Worm (Caenorhabditis elegans) whole organism, L1 larva: ENCODE results near the gene hsp-12.6.

Experiments
- C04F5.9 ChIP-seq: sonication (generic microtip); optimal IDR thresholded peaks from 2 replicates; lab custom pipeline; 2016; ENCODE audit warnings: missing genetic modification characterization, missing compliant biosample characterization
- C34B4.2 ChIP-seq: sonication (generic microtip); optimal IDR thresholded peaks from 2 replicates; lab custom pipeline; 2017; ENCODE audit warnings: mild to moderate bottlenecking, missing genetic modification characterization, missing compliant biosample characterization
- Y116A8C.19 ChIP-seq: sonication (generic microtip); optimal IDR thresholded peaks from 2 replicates; lab custom pipeline; 2016; ENCODE audit warnings: missing compliant biosample characterization, missing genetic modification characterization, borderline replicate concordance
- aha-1 ChIP-seq: fragments of 150-350 bp; optimal IDR thresholded peaks from 2 replicates; lab custom pipeline; 2014; ENCODE audit warnings: missing biosample characterization, missing genetic modification characterization
- alr-1 ChIP-seq: fragments of 200-800 bp; sonication (Bioruptor generic); optimal IDR thresholded peaks from 2 replicates; lab custom pipeline; 2018; ENCODE audit warnings: borderline replicate concordance, mild to moderate bottlenecking, missing genetic modification characterization, missing compliant biosample characterization
- aly-2 ChIP-seq: fragments of 150-350 bp; optimal IDR thresholded peaks from 2 replicates; lab custom pipeline; 2014; ENCODE audit warnings: missing biosample characterization, missing genetic modification characterization
- ama-1 ChIP-seq: fragments of 150-350 bp; optimal IDR thresholded peaks from 2 replicates; lab custom pipeline; 2014
- blmp-1 ChIP-seq: fragments of 150-350 bp; optimal IDR thresholded peaks from 2 replicates; lab custom pipeline; 2014; ENCODE audit warnings: missing biosample characterization, missing genetic modification characterization
- ceh-8 ChIP-seq: fragments of 200-800 bp; sonication (Bioruptor generic); optimal IDR thresholded peaks from 2 replicates; lab custom pipeline; 2018; ENCODE audit warnings: mild to moderate bottlenecking, missing genetic modification characterization, moderate library complexity, missing compliant biosample characterization
- ceh-82 ChIP-seq, 3 experiments: fragments of 150-350 bp in 1 of 3; sonication (generic microtip) in 2 of 3; optimal IDR thresholded peaks; 2 replicates each; lab custom pipeline; 2014 to 2017; ENCODE audit warnings: missing biosample characterization in 3 of 3, missing genetic modification characterization in 3 of 3
- ceh-88 ChIP-seq: fragments of 200-800 bp; sonication (Bioruptor generic); IDR thresholded peaks from 2 replicates; pipeline ENCODE4 v1.3.6; 2022; ENCODE audit warnings: missing genetic modification characterization, missing compliant biosample characterization
- ceh-90 ChIP-seq: sonication (generic microtip); optimal IDR thresholded peaks from 2 replicates; lab custom pipeline; 2016; ENCODE audit warnings: missing genetic modification characterization, missing compliant biosample characterization
- ces-1 ChIP-seq: fragments of 150-350 bp; optimal IDR thresholded peaks from 2 replicates; lab custom pipeline; 2014; ENCODE audit warnings: missing biosample characterization, missing genetic modification reagents, missing genetic modification characterization
- dpl-1 ChIP-seq, 3 experiments: fragments of 150-350 bp in 2 of 3; sonication (generic microtip) in 1 of 3; optimal IDR thresholded peaks; 2 replicates each; lab custom pipeline; 2014 to 2017; ENCODE audit warnings: missing biosample characterization in 3 of 3, missing genetic modification characterization in 3 of 3, missing genetic modification reagents in 3 of 3
- dsc-1 ChIP-seq: sonication (generic microtip); optimal IDR thresholded peaks from 2 replicates; lab custom pipeline; 2016; ENCODE audit warnings: mild to moderate bottlenecking, missing genetic modification characterization, missing compliant biosample characterization
- egl-27 ChIP-seq, 2 experiments: fragments of 150-350 bp in 1 of 2; sonication (generic microtip); optimal IDR thresholded peaks; 3 replicates each; lab custom pipeline; 2017 to 2018; ENCODE audit warnings: missing biosample characterization in 2 of 2, missing genetic modification characterization in 2 of 2, missing genetic modification reagents in 2 of 2
- ets-5 ChIP-seq: fragments of 200-800 bp; sonication (Bioruptor generic); IDR thresholded peaks from 2 replicates; pipeline ENCODE4 v1.3.6; 2022; ENCODE audit warnings: missing genetic modification characterization, missing compliant biosample characterization
- fkh-10 ChIP-seq: sonication (generic microtip); optimal IDR thresholded peaks from 2 replicates; lab custom pipeline; 2017; ENCODE audit warnings: missing biosample characterization, missing genetic modification reagents, missing genetic modification characterization
- fkh-8 ChIP-seq: sonication (generic microtip); optimal IDR thresholded peaks from 2 replicates; lab custom pipeline; 2016; ENCODE audit warnings: mild to moderate bottlenecking, missing genetic modification characterization, missing compliant biosample characterization
- fos-1 ChIP-seq: fragments of 150-350 bp; optimal IDR thresholded peaks from 2 replicates; lab custom pipeline; 2014; ENCODE audit warnings: missing biosample characterization, missing genetic modification characterization
- hlh-17 ChIP-seq: fragments of 200-800 bp; sonication (Bioruptor generic); optimal IDR thresholded peaks from 2 replicates; lab custom pipeline; 2018; ENCODE audit warnings: missing genetic modification characterization, mild to moderate bottlenecking, missing compliant biosample characterization, moderate library complexity, borderline replicate concordance
- hlh-4 ChIP-seq: sonication (generic microtip); optimal IDR thresholded peaks from 2 replicates; lab custom pipeline; 2016; ENCODE audit warnings: mild to moderate bottlenecking, missing genetic modification characterization, missing compliant biosample characterization
- irx-1 ChIP-seq: sonication (generic microtip); optimal IDR thresholded peaks from 2 replicates; lab custom pipeline; 2016; ENCODE audit warnings: missing genetic modification characterization, missing compliant biosample characterization
- isw-1 ChIP-seq: fragments of 200-800 bp; sonication (Bioruptor generic); IDR thresholded peaks from 2 replicates; pipeline ENCODE4 v1.3.6; 2022; ENCODE audit warnings: missing genetic modification characterization, missing compliant biosample characterization
- lin-14 ChIP-seq: fragments of 200-800 bp; sonication (Bioruptor generic); optimal IDR thresholded peaks from 2 replicates; lab custom pipeline; 2018; ENCODE audit warnings: mild to moderate bottlenecking, missing genetic modification characterization, moderate library complexity, missing compliant biosample characterization
- lin-15B ChIP-seq: fragments of 150-350 bp; sonication (generic microtip); optimal IDR thresholded peaks from 3 replicates; lab custom pipeline; 2014; ENCODE audit warnings: missing biosample characterization, missing genetic modification characterization
- lin-39 ChIP-seq: fragments of 150-350 bp; optimal IDR thresholded peaks from 2 replicates; lab custom pipeline; 2014; ENCODE audit warnings: missing biosample characterization, missing genetic modification reagents, missing genetic modification characterization
- lsy-2 ChIP-seq, 2 experiments: fragments of 150-350 bp; optimal IDR thresholded peaks; 2 replicates each; lab custom pipeline; 2014; ENCODE audit warnings: missing biosample characterization in 2 of 2, missing genetic modification characterization in 2 of 2
- mdl-1 ChIP-seq, 2 experiments: fragments of 150-350 bp; optimal IDR thresholded peaks; 2 replicates each; lab custom pipeline; 2014 to 2017; ENCODE audit warnings: missing biosample characterization in 2 of 2, missing genetic modification characterization in 2 of 2, inconsistent platforms in 1 of 2
- mep-1 ChIP-seq: fragments of 150-350 bp; optimal IDR thresholded peaks from 2 replicates; lab custom pipeline; 2014; ENCODE audit warnings: missing biosample characterization, missing genetic modification characterization
- nhr-19 ChIP-seq: fragments of 200-800 bp; sonication (Bioruptor generic); conservative IDR thresholded peaks from 2 replicates; pipeline ENCODE4 v1.3.6; 2022; ENCODE audit warnings: missing genetic modification characterization, missing compliant biosample characterization
- nhr-20 ChIP-seq: sonication (generic microtip); optimal IDR thresholded peaks from 2 replicates; lab custom pipeline; 2016; ENCODE audit warnings: mild to moderate bottlenecking, missing genetic modification characterization, missing compliant biosample characterization
- nhr-237 ChIP-seq: fragments of 150-350 bp; optimal IDR thresholded peaks from 2 replicates; lab custom pipeline; 2014; ENCODE audit warnings: missing biosample characterization, missing genetic modification characterization
- nhr-28 ChIP-seq: fragments of 150-350 bp; optimal IDR thresholded peaks from 2 replicates; lab custom pipeline; 2014; ENCODE audit warnings: missing biosample characterization, missing genetic modification characterization
- nhr-71 ChIP-seq: sonication (generic microtip); optimal IDR thresholded peaks from 2 replicates; lab custom pipeline; 2016; ENCODE audit warnings: mild to moderate bottlenecking, missing genetic modification characterization, moderate library complexity, missing compliant biosample characterization
- nhr-76 ChIP-seq: sonication (generic microtip); optimal IDR thresholded peaks from 2 replicates; lab custom pipeline; 2017; ENCODE audit warnings: missing biosample characterization, missing genetic modification characterization
- nhr-77 ChIP-seq: fragments of 150-350 bp; optimal IDR thresholded peaks from 2 replicates; lab custom pipeline; 2014; ENCODE audit warnings: missing biosample characterization, missing genetic modification characterization
- nhr-84 ChIP-seq: sonication (generic microtip); optimal IDR thresholded peaks from 2 replicates; lab custom pipeline; 2017; ENCODE audit warnings: missing biosample characterization, missing genetic modification characterization
- nhr-85 ChIP-seq: sonication (generic microtip); peaks from one replicate; lab custom pipeline; 2016; ENCODE audit warnings: missing genetic modification characterization, inconsistent platforms, missing compliant biosample characterization
- pag-3 ChIP-seq: sonication (generic microtip); optimal IDR thresholded peaks from 2 replicates; lab custom pipeline; 2017; ENCODE audit warnings: missing genetic modification characterization, mild to moderate bottlenecking, missing compliant biosample characterization, antibody characterized with exemption, borderline replicate concordance; ENCODE audit not compliant: insufficient read depth
- pax-3 ChIP-seq: fragments of 200-800 bp; sonication (Bioruptor generic); optimal IDR thresholded peaks from 2 replicates; lab custom pipeline; 2018; ENCODE audit warnings: mild to moderate bottlenecking, missing genetic modification characterization, moderate library complexity, missing compliant biosample characterization
- rnt-1 ChIP-seq: sonication (generic microtip); optimal IDR thresholded peaks from 2 replicates; lab custom pipeline; 2016; ENCODE audit warnings: mild to moderate bottlenecking, missing genetic modification characterization, moderate library complexity, missing compliant biosample characterization
- skn-1 ChIP-seq: fragments of 150-350 bp; optimal IDR thresholded peaks from 2 replicates; lab custom pipeline; 2014; ENCODE audit warnings: missing biosample characterization, missing genetic modification characterization
- snpc-4 ChIP-seq: fragments of 150-350 bp; optimal IDR thresholded peaks from 2 replicates; lab custom pipeline; 2014; ENCODE audit warnings: missing biosample characterization, missing genetic modification characterization
- sptf-1 ChIP-seq: fragments of 150-350 bp; optimal IDR thresholded peaks from 2 replicates; lab custom pipeline; 2014; ENCODE audit warnings: missing biosample characterization, missing genetic modification characterization
- swsn-7 ChIP-seq: sonication (generic microtip); optimal IDR thresholded peaks from 2 replicates; lab custom pipeline; 2016; ENCODE audit warnings: missing genetic modification characterization, missing compliant biosample characterization
- tlp-1 ChIP-seq: fragments of 150-350 bp; optimal IDR thresholded peaks from 2 replicates; lab custom pipeline; 2014; ENCODE audit warnings: missing biosample characterization, missing genetic modification characterization
- unc-130 ChIP-seq: fragments of 150-350 bp; optimal IDR thresholded peaks from 2 replicates; lab custom pipeline; 2017; ENCODE audit warnings: missing biosample characterization, missing genetic modification characterization, inconsistent platforms
- unc-62 ChIP-seq: fragments of 150-350 bp; optimal IDR thresholded peaks from 2 replicates; lab custom pipeline; 2014; ENCODE audit warnings: missing biosample characterization, missing genetic modification reagents, missing genetic modification characterization
- unc-86 ChIP-seq: sonication (generic microtip); optimal IDR thresholded peaks from 2 replicates; lab custom pipeline; 2016; ENCODE audit warnings: missing genetic modification characterization, missing compliant biosample characterization
- unc-98 ChIP-seq: fragments of 200-800 bp; sonication (Bioruptor generic); IDR thresholded peaks from 2 replicates; pipeline ENCODE4 v1.3.6; 2022; ENCODE audit warnings: missing genetic modification characterization, missing compliant biosample characterization
- xbp-1 ChIP-seq: sonication (generic microtip); optimal IDR thresholded peaks from 2 replicates; lab custom pipeline; 2016; ENCODE audit warnings: missing genetic modification characterization, missing compliant biosample characterization
- ztf-11 ChIP-seq, 2 experiments: sonication (generic microtip); optimal IDR thresholded peaks; 2 replicates each; lab custom pipeline; 2016 to 2017; ENCODE audit warnings: missing genetic modification characterization in 2 of 2, missing biosample characterization in 1 of 2, missing compliant biosample characterization in 1 of 2

The hsp-12.6 gene

ce11 chrIV:9403761-9404420 lies 43.1 kb downstream of the hsp-12.6 start (continued):
- TF ChIP-seq nhr-77 (tag; lab: Kevin White, UChicago) = no peak
- TF ChIP-seq ceh-90 (tag; lab: Kevin White, UChicago) = no peak
- no peak for TF ChIP-seq fos-1
- TF ChIP-seq ces-1 (GFP tag; lab: Kevin White, UChicago) = no peak
- peak; percentile 55 for TF ChIP-seq isw-1
- TF ChIP-seq fkh-10 (GFP tag; lab: Kevin White, UChicago) = no peak
- TF ChIP-seq unc-98 (GFP tag; lab: Robert Waterston, UW) = no peak
- no peak for TF ChIP-seq C04F5.9 (tag; lab: Kevin White, UChicago)
- TF ChIP-seq pag-3 (tag; lab: Kevin White, UChicago) = no peak
- no peak for TF ChIP-seq pax-3 (tag; lab: Kevin White, UChicago)
- no peak for TF ChIP-seq mep-1 (tag; lab: Kevin White, UChicago)
- TF ChIP-seq unc-62 (GFP tag; lab: Kevin White, UChicago) = no peak
- TF ChIP-seq ceh-82 (tag; optimal IDR thresholded peaks at IDR 0.05; lab: Kevin White, UChicago) = peak in 1 of 3 experiments; percentile 8
- TF ChIP-seq nhr-84 (tag; lab: Kevin White, UChicago) = no peak
- no peak for TF ChIP-seq lin-14
- TF ChIP-seq Y116A8C.19 (tag; lab: Kevin White, UChicago) = no peak
- no peak for TF ChIP-seq sptf-1 (tag; lab: Kevin White, UChicago)
- TF ChIP-seq nhr-76 = no peak
- peak; percentile 75 for TF ChIP-seq nhr-85
- TF ChIP-seq xbp-1 (tag; lab: Kevin White, UChicago) = peak; percentile 45
- TF ChIP-seq nhr-20 (tag; lab: Kevin White, UChicago) = no peak
- no peak for TF ChIP-seq lin-39
- TF ChIP-seq aly-2 (tag; lab: Kevin White, UChicago) = no peak
- TF ChIP-seq ceh-8 (GFP tag; lab: Kevin White, UChicago) = no peak
- no peak for TF ChIP-seq fkh-8 (tag; lab: Kevin White, UChicago)
- TF ChIP-seq hlh-17 (GFP tag; lab: Kevin White, UChicago) = no peak
- TF ChIP-seq unc-130 (tag; lab: Kevin White, UChicago) = no peak
- peak; percentile 10 for TF ChIP-seq swsn-7 (tag; lab: Kevin White, UChicago)
- no peak for TF ChIP-seq blmp-1
- TF ChIP-seq lsy-2 (tag; optimal IDR thresholded peaks at IDR 0.05; lab: Kevin White, UChicago) = peak in 1 of 2 experiments; percentile 39
- no peak for TF ChIP-seq skn-1
- no peak for TF ChIP-seq tlp-1 (tag; lab: Kevin White, UChicago)
- no peak for TF ChIP-seq ama-1 (lab: Kevin White, UChicago)
- TF ChIP-seq nhr-19 (GFP tag; lab: Robert Waterston, UW) = peak; percentile 36; the same call in 1 of the 2 replicates
- TF ChIP-seq nhr-28 = no peak
- no peak for TF ChIP-seq hlh-4 (tag; lab: Kevin White, UChicago)
- no peak for TF ChIP-seq egl-27 (tag; optimal IDR thresholded peaks at IDR 0.05; lab: Kevin White, UChicago)
- TF ChIP-seq alr-1 (tag; lab: Kevin White, UChicago) = no peak
- TF ChIP-seq aha-1 = no peak
- peak; percentile 45 for TF ChIP-seq rnt-1 (tag; lab: Kevin White, UChicago)
- TF ChIP-seq ztf-11 (tag; optimal IDR thresholded peaks at IDR 0.05; lab: Kevin White, UChicago) = no peak
- TF ChIP-seq ets-5 (GFP tag; lab: Robert Waterston, UW) = no peak
- no peak for TF ChIP-seq C34B4.2 (tag; lab: Kevin White, UChicago)
- no peak for TF ChIP-seq ceh-88 (GFP tag; lab: Robert Waterston, UW)
- peak; percentile 17 for TF ChIP-seq dsc-1
- TF ChIP-seq mdl-1 (tag; optimal IDR thresholded peaks at IDR 0.05; lab: Kevin White, UChicago) = no peak
- peak; percentile 38 for TF ChIP-seq irx-1 (tag; lab: Kevin White, UChicago)
- peak; percentile 49 for TF ChIP-seq nhr-71
- TF ChIP-seq snpc-4 (tag; lab: Kevin White, UChicago) = no peak
- TF ChIP-seq unc-86 (tag; lab: Kevin White, UChicago) = no peak
- no peak for TF ChIP-seq lin-15B (tag; lab: Kevin White, UChicago)
- peak; percentile 87 to 90 (median 90) for TF ChIP-seq dpl-1 (GFP tag; optimal IDR thresholded peaks at IDR 0.05; lab: Kevin White, UChicago)
- no peak for TF ChIP-seq nhr-237 (tag; lab: Kevin White, UChicago)
